Worm (Caenorhabditis elegans) whole organism, L3 larva: Measurements from ENCODE around the gene R166.2.

Experiments used
- R02D3.7 ChIP-seq: fragments of 150-350 bp; optimal IDR thresholded peaks from 2 replicates; lab custom pipeline; 2014; ENCODE audit warnings: missing biosample characterization, missing genetic modification characterization
- elt-3 ChIP-seq, 3 experiments: fragments of 150-350 bp in 1 of 3; sonication (generic microtip) in 2 of 3; optimal IDR thresholded peaks; 2 replicates in 2 of 3; 4 replicates in 1 of 3; lab custom pipeline; 2014 to 2017; ENCODE audit warnings: missing biosample characterization in 3 of 3, missing genetic modification characterization in 3 of 3
- fkh-10 ChIP-seq: sonication (generic microtip); optimal IDR thresholded peaks from 2 replicates; lab custom pipeline; 2017; ENCODE audit warnings: missing biosample characterization, missing genetic modification reagents, missing genetic modification characterization
- fkh-2 ChIP-seq: fragments of 150-350 bp; optimal IDR thresholded peaks from 2 replicates; lab custom pipeline; 2014; ENCODE audit warnings: missing biosample characterization, missing genetic modification reagents, missing genetic modification characterization
- lin-15B ChIP-seq: fragments of 150-350 bp; optimal IDR thresholded peaks from 2 replicates; lab custom pipeline; 2014; ENCODE audit warnings: missing biosample characterization, missing genetic modification characterization
- lin-39 ChIP-seq: fragments of 150-350 bp; optimal IDR thresholded peaks from 2 replicates; lab custom pipeline; 2018; ENCODE audit warnings: missing biosample characterization, missing genetic modification reagents, missing genetic modification characterization
- nfya-1 ChIP-seq: sonication (generic microtip); optimal IDR thresholded peaks from 2 replicates; lab custom pipeline; 2017; ENCODE audit warnings: missing genetic modification characterization, mild to moderate bottlenecking, missing compliant biosample characterization, antibody characterized with exemption, moderate library complexity; ENCODE audit not compliant: insufficient read depth
- nhr-12 ChIP-seq: fragments of 150-350 bp; optimal IDR thresholded peaks from 2 replicates; lab custom pipeline; 2014; ENCODE audit warnings: missing biosample characterization, missing genetic modification characterization
- nhr-237 ChIP-seq: fragments of 150-350 bp; optimal IDR thresholded peaks from 2 replicates; lab custom pipeline; 2014; ENCODE audit warnings: missing biosample characterization, missing genetic modification characterization
- skn-1 ChIP-seq: fragments of 150-350 bp; optimal IDR thresholded peaks from 2 replicates; lab custom pipeline; 2014; ENCODE audit warnings: missing biosample characterization, missing genetic modification characterization
- snpc-4 ChIP-seq: fragments of 150-350 bp; optimal IDR thresholded peaks from 2 replicates; lab custom pipeline; 2014; ENCODE audit warnings: missing biosample characterization, missing genetic modification characterization
- unc-62 ChIP-seq: fragments of 150-350 bp; sonication (generic microtip); optimal IDR thresholded peaks from 4 replicates; lab custom pipeline; 2014; ENCODE audit warnings: missing biosample characterization, missing genetic modification reagents, missing genetic modification characterization
- ztf-11 ChIP-seq: fragments of 150-350 bp; optimal IDR thresholded peaks from 2 replicates; lab custom pipeline; 2014; ENCODE audit warnings: missing biosample characterization, missing genetic modification characterization
- ztf-4 ChIP-seq: fragments of 150-350 bp; optimal IDR thresholded peaks from 2 replicates; lab custom pipeline; 2014; ENCODE audit warnings: missing biosample characterization, missing genetic modification characterization

ce11 chrII:10559671-10560184, 22.3 kb upstream of the R166.2 start:
- TF ChIP-seq elt-3 (tag; optimal IDR thresholded peaks at IDR 0.05; lab: Kevin White, UChicago) (no peak), lin-39 (tag; lab: Kevin White, UChicago) (no peak), snpc-4 (tag; lab: Kevin White, UChicago) (no peak), nfya-1 (tag; lab: Kevin White, UChicago) (no peak), nhr-237 (tag; lab: Kevin White, UChicago) (no peak), unc-62 (GFP tag; lab: Kevin White, UChicago) (no peak), fkh-2 (no peak), fkh-10 (no peak), ztf-11 (no peak), ztf-4 (no peak), nhr-12 (tag; lab: Kevin White, UChicago) (no peak), R02D3.7 (tag; lab: Kevin White, UChicago) (no peak), lin-15B (tag; lab: Kevin White, UChicago) (no peak), skn-1 (tag; lab: Kevin White, UChicago) (no peak)
